Worm (Caenorhabditis elegans) whole organism, young adult: ENCODE measurements around the gene srd-8.

ENCODE experiments used
- B0019.2 ChIP-seq: fragments of 200-800 bp; sonication (Bioruptor generic); conservative IDR thresholded peaks from 2 replicates; pipeline ENCODE4 v1.3.6; 2022; ENCODE audit warnings: missing genetic modification reagents, missing genetic modification characterization, missing compliant biosample characterization
- B0261.1 ChIP-seq: sonication (generic microtip); optimal IDR thresholded peaks from 2 replicates; lab custom pipeline; 2016; ENCODE audit warnings: mild to moderate bottlenecking, missing genetic modification characterization, moderate library complexity, missing compliant biosample characterization
- C06A6.2 ChIP-seq: fragments of 200-800 bp; sonication (Bioruptor generic); conservative IDR thresholded peaks from 2 replicates; pipeline ENCODE4 v1.3.6; 2022; ENCODE audit warnings: missing genetic modification characterization, missing compliant biosample characterization
- C17E4.6 ChIP-seq: fragments of 200-800 bp; sonication (Bioruptor generic); IDR thresholded peaks from 2 replicates; pipeline ENCODE4 v1.3.6; 2022; ENCODE audit warnings: missing genetic modification reagents, missing genetic modification characterization, missing compliant biosample characterization
- F22D6.2 ChIP-seq: sonication (generic microtip); optimal IDR thresholded peaks from 2 replicates; lab custom pipeline; 2016; ENCODE audit warnings: mild to moderate bottlenecking, missing genetic modification characterization, missing compliant biosample characterization
- F39B2.1 ChIP-seq: fragments of 200-800 bp; sonication (Bioruptor generic); IDR thresholded peaks from 2 replicates; pipeline ENCODE4 v1.3.6; 2022; ENCODE audit warnings: missing genetic modification reagents, missing genetic modification characterization, missing compliant biosample characterization
- F49E8.2 ChIP-seq: sonication (generic microtip); optimal IDR thresholded peaks from 3 replicates; lab custom pipeline; 2017; ENCODE audit warnings: missing genetic modification characterization, mild to moderate bottlenecking, missing compliant biosample characterization, antibody characterized with exemption, moderate library complexity; ENCODE audit not compliant: insufficient read depth
- F57A8.1 ChIP-seq: fragments of 200-800 bp; sonication (Bioruptor generic); optimal IDR thresholded peaks from 2 replicates; lab custom pipeline; 2018; ENCODE audit warnings: mild to moderate bottlenecking, missing genetic modification characterization, moderate library complexity, missing compliant biosample characterization
- F57C9.4 ChIP-seq: sonication (generic microtip); optimal IDR thresholded peaks from 2 replicates; lab custom pipeline; 2017; ENCODE audit warnings: mild to moderate bottlenecking, missing genetic modification characterization, missing compliant biosample characterization
- K11D2.4 ChIP-seq: fragments of 200-800 bp; sonication (Bioruptor generic); IDR thresholded peaks from 2 replicates; pipeline ENCODE4 v1.3.6; 2022; ENCODE audit warnings: missing genetic modification reagents, missing genetic modification characterization, missing compliant biosample characterization
- Y53F4B.3 ChIP-seq: fragments of 200-800 bp; sonication (Bioruptor generic); IDR thresholded peaks from 2 replicates; pipeline ENCODE4 v1.3.6; 2022; ENCODE audit warnings: missing genetic modification reagents, missing genetic modification characterization, missing compliant biosample characterization
- Y53G8AR.9 ChIP-seq: fragments of 200-800 bp; sonication (Bioruptor generic); conservative IDR thresholded peaks from 2 replicates; pipeline ENCODE4 v1.3.6; 2022; ENCODE audit warnings: missing genetic modification reagents, missing genetic modification characterization, missing compliant biosample characterization
- Y56A3A.18 ChIP-seq: fragments of 200-800 bp; sonication (Bioruptor generic); IDR thresholded peaks from 2 replicates; pipeline ENCODE4 v1.3.6; 2022; ENCODE audit warnings: missing genetic modification reagents, missing genetic modification characterization, missing compliant biosample characterization
- Y67H2A.10 ChIP-seq: fragments of 200-800 bp; sonication (Bioruptor generic); conservative IDR thresholded peaks from 2 replicates; pipeline ENCODE4 v1.3.6; 2022; ENCODE audit warnings: missing genetic modification reagents, missing genetic modification characterization, missing compliant biosample characterization
- akir-1 ChIP-seq: fragments of 200-800 bp; sonication (Bioruptor generic); optimal IDR thresholded peaks from 2 replicates; lab custom pipeline; 2018; ENCODE audit warnings: mild to moderate bottlenecking, missing genetic modification characterization, moderate library complexity, missing compliant biosample characterization
- aptf-3 ChIP-seq: fragments of 200-800 bp; sonication (Bioruptor generic); IDR thresholded peaks from 2 replicates; pipeline ENCODE4 v1.3.6; 2022; ENCODE audit warnings: missing genetic modification characterization, missing compliant biosample characterization
- atf-7 ChIP-seq: sonication (generic microtip); optimal IDR thresholded peaks from 2 replicates; lab custom pipeline; 2017; ENCODE audit warnings: mild to moderate bottlenecking, missing genetic modification characterization, missing compliant biosample characterization
- attf-3 ChIP-seq: fragments of 200-800 bp; sonication (Bioruptor generic); conservative IDR thresholded peaks from 2 replicates; pipeline ENCODE4 v1.3.6; 2022; ENCODE audit warnings: missing genetic modification reagents, missing genetic modification characterization, missing compliant biosample characterization
- attf-5 ChIP-seq: fragments of 200-800 bp; sonication (Bioruptor generic); optimal IDR thresholded peaks from 2 replicates; lab custom pipeline; 2018; ENCODE audit warnings: mild to moderate bottlenecking, missing genetic modification characterization, missing compliant biosample characterization
- attf-6 ChIP-seq: fragments of 200-800 bp; sonication (Bioruptor generic); IDR thresholded peaks from 2 replicates; pipeline ENCODE4 v1.3.6; 2022; ENCODE audit warnings: missing genetic modification reagents, missing genetic modification characterization, missing compliant biosample characterization
- ccch-3 ChIP-seq: fragments of 200-800 bp; sonication (Bioruptor generic); optimal IDR thresholded peaks from 2 replicates; lab custom pipeline; 2018; ENCODE audit warnings: mild to moderate bottlenecking, missing genetic modification characterization, missing compliant biosample characterization
- ceh-27 ChIP-seq: fragments of 200-800 bp; sonication (Bioruptor generic); optimal IDR thresholded peaks from 2 replicates; lab custom pipeline; 2018; ENCODE audit warnings: mild to moderate bottlenecking, missing genetic modification characterization, moderate library complexity, missing compliant biosample characterization
- ceh-58 ChIP-seq: fragments of 200-800 bp; sonication (Bioruptor generic); IDR thresholded peaks from 2 replicates; pipeline ENCODE4 v1.3.6; 2022; ENCODE audit warnings: missing genetic modification characterization, missing compliant biosample characterization
- ceh-91 ChIP-seq: fragments of 200-800 bp; sonication (Bioruptor generic); IDR thresholded peaks from 2 replicates; pipeline ENCODE4 v1.3.6; 2022; ENCODE audit warnings: missing genetic modification reagents, missing genetic modification characterization, missing compliant biosample characterization
- dpl-1 ChIP-seq: fragments of 150-350 bp; optimal IDR thresholded peaks from 2 replicates; lab custom pipeline; 2014; ENCODE audit warnings: missing biosample characterization, missing genetic modification reagents, missing genetic modification characterization
- egl-18 ChIP-seq: fragments of 200-800 bp; sonication (Bioruptor generic); IDR thresholded peaks from 2 replicates; pipeline ENCODE4 v1.3.6; 2022; ENCODE audit warnings: missing genetic modification reagents, missing genetic modification characterization, missing compliant biosample characterization
- egrh-3 ChIP-seq: fragments of 200-800 bp; sonication (Bioruptor generic); IDR thresholded peaks from 2 replicates; pipeline ENCODE4 v1.3.6; 2022; ENCODE audit warnings: missing genetic modification reagents, missing genetic modification characterization, missing compliant biosample characterization
- ekl-4 ChIP-seq: fragments of 200-800 bp; sonication (Bioruptor generic); IDR thresholded peaks from 2 replicates; pipeline ENCODE4 v1.3.6; 2022; ENCODE audit warnings: missing genetic modification reagents, missing genetic modification characterization, missing compliant biosample characterization
- hlh-26 ChIP-seq: fragments of 200-800 bp; sonication (Bioruptor generic); conservative IDR thresholded peaks from 2 replicates; pipeline ENCODE4 v1.3.6; 2022; ENCODE audit warnings: missing genetic modification reagents, missing genetic modification characterization, missing compliant biosample characterization
- hmg-20 ChIP-seq: fragments of 200-800 bp; sonication (Bioruptor generic); IDR thresholded peaks from 2 replicates; pipeline ENCODE4 v1.3.6; 2022; ENCODE audit warnings: missing genetic modification reagents, missing genetic modification characterization, missing compliant biosample characterization
- hrde-1 ChIP-seq: sonication (generic microtip); optimal IDR thresholded peaks from 2 replicates; lab custom pipeline; 2016; ENCODE audit warnings: missing genetic modification characterization, mild to moderate bottlenecking, missing compliant biosample characterization, moderate library complexity, missing genotype, missing genetic modification reagents, borderline replicate concordance
- lag-1 ChIP-seq: fragments of 200-800 bp; sonication (Bioruptor generic); IDR thresholded peaks from 2 replicates; pipeline ENCODE4 v1.3.6; 2022; ENCODE audit warnings: missing genetic modification reagents, missing genetic modification characterization, missing compliant biosample characterization
- let-607 ChIP-seq, 2 experiments: fragments of 200-800 bp in 1 of 2; sonication (Bioruptor generic) in 1 of 2; sonication (generic microtip) in 1 of 2; optimal IDR thresholded peaks; 2 replicates each; lab custom pipeline; 2016 to 2018; ENCODE audit warnings: mild to moderate bottlenecking in 2 of 2, missing compliant biosample characterization in 2 of 2, missing genetic modification characterization in 2 of 2, moderate library complexity in 2 of 2, missing genotype in 1 of 2
- lin-26 ChIP-seq: fragments of 200-800 bp; sonication (Bioruptor generic); IDR thresholded peaks from 2 replicates; pipeline ENCODE4 v1.3.6; 2022; ENCODE audit warnings: missing genetic modification reagents, missing genetic modification characterization, missing compliant biosample characterization
- lin-54 ChIP-seq: fragments of 200-800 bp; sonication (Bioruptor generic); optimal IDR thresholded peaks from 2 replicates; lab custom pipeline; 2018; ENCODE audit warnings: mild to moderate bottlenecking, missing genetic modification characterization, missing compliant biosample characterization
- madf-8 ChIP-seq: fragments of 200-800 bp; sonication (Bioruptor generic); conservative IDR thresholded peaks from 2 replicates; pipeline ENCODE4 v1.3.6; 2022; ENCODE audit warnings: missing genetic modification reagents, missing genetic modification characterization, missing compliant biosample characterization
- mcd-1 ChIP-seq: fragments of 200-800 bp; sonication (Bioruptor generic); IDR thresholded peaks from 2 replicates; pipeline ENCODE4 v1.3.6; 2022; ENCODE audit warnings: missing genetic modification reagents, missing genetic modification characterization, missing compliant biosample characterization
- mel-28 ChIP-seq: sonication (generic microtip); optimal IDR thresholded peaks from 2 replicates; lab custom pipeline; 2016; ENCODE audit warnings: borderline replicate concordance, mild to moderate bottlenecking, missing genetic modification characterization, missing compliant biosample characterization
- mxl-1 ChIP-seq: sonication (generic microtip); optimal IDR thresholded peaks from 2 replicates; lab custom pipeline; 2016; ENCODE audit warnings: missing genetic modification characterization, missing compliant biosample characterization
- nfya-1 ChIP-seq: sonication (generic microtip); optimal IDR thresholded peaks from 2 replicates; lab custom pipeline; 2017; ENCODE audit warnings: antibody characterized with exemption, missing compliant biosample characterization, missing genetic modification characterization, borderline replicate concordance; ENCODE audit not compliant: insufficient read depth
- nhr-179 ChIP-seq: sonication (generic microtip); optimal IDR thresholded peaks from 2 replicates; lab custom pipeline; 2016; ENCODE audit warnings: mild to moderate bottlenecking, missing genetic modification characterization, missing compliant biosample characterization
- nhr-80 ChIP-seq: sonication (generic microtip); optimal IDR thresholded peaks from 2 replicates; lab custom pipeline; 2016; ENCODE audit warnings: missing genetic modification characterization, missing compliant biosample characterization
- pbrm-1 ChIP-seq: fragments of 200-800 bp; sonication (Bioruptor generic); IDR thresholded peaks from 2 replicates; pipeline ENCODE4 v1.3.6; 2022; ENCODE audit warnings: missing genetic modification reagents, missing genetic modification characterization, missing compliant biosample characterization
- sdz-38 ChIP-seq: sonication (generic microtip); optimal IDR thresholded peaks from 2 replicates; lab custom pipeline; 2016; ENCODE audit warnings: missing genotype, missing genetic modification characterization, missing compliant biosample characterization
- tbp1 ChIP-seq: fragments of 200-800 bp; sonication (Bioruptor generic); optimal IDR thresholded peaks from 2 replicates; lab custom pipeline; 2018; ENCODE audit warnings: mild to moderate bottlenecking, missing genetic modification characterization, missing compliant biosample characterization
- tlf-1 ChIP-seq: fragments of 200-800 bp; sonication (Bioruptor generic); optimal IDR thresholded peaks from 2 replicates; lab custom pipeline; 2018; ENCODE audit warnings: mild to moderate bottlenecking, missing genetic modification characterization, missing compliant biosample characterization
- ztf-22 ChIP-seq: fragments of 200-800 bp; sonication (Bioruptor generic); optimal IDR thresholded peaks from 2 replicates; lab custom pipeline; 2018; ENCODE audit warnings: mild to moderate bottlenecking, missing genetic modification characterization, moderate library complexity, missing compliant biosample characterization
- ztf-28 ChIP-seq: fragments of 200-800 bp; sonication (Bioruptor generic); IDR thresholded peaks from 2 replicates; pipeline ENCODE4 v1.3.6; 2022; ENCODE audit warnings: missing genetic modification reagents, missing genetic modification characterization, missing compliant biosample characterization
- ztf-3 ChIP-seq: fragments of 200-800 bp; sonication (Bioruptor generic); optimal IDR thresholded peaks from 2 replicates; lab custom pipeline; 2018; ENCODE audit warnings: mild to moderate bottlenecking, missing genetic modification characterization, missing compliant biosample characterization

srd-8 gene

DNA sequence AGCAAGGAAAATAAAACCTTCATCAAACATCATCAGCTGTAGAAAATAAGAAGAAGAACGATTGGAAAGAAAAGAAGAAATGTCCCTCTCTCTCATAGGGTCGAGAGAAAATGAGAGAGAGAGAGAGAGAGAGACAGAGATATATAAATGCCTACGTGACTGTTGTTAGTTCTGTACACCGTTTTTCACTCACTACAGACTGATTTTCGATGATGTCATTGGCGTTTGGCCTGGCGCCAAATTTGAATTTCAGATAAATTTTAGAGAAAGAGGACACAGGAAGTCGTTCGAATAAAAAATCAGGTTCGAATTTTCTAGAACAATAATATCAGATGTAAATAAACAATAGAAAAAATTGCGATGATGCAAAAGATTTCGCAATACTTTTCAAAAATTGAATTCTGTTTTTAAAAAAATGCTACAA lies 10.6 kb upstream of the srd-8 start (continued):
- 0 out of 2 replicates have a peak, but pooled peaks have one; percentile 53 for TF ChIP-seq lin-26
- no peak for TF ChIP-seq C17E4.6 (GFP tag; lab: Robert Waterston, UW)
- no peak for TF ChIP-seq nhr-179 (tag; lab: Kevin White, UChicago)
- TF ChIP-seq Y53G8AR.9 (GFP tag; lab: Robert Waterston, UW) = no peak
- TF ChIP-seq egl-18 (GFP tag; lab: Robert Waterston, UW) = no peak
- TF ChIP-seq aptf-3 = no peak
- TF ChIP-seq sdz-38 (tag; lab: Kevin White, UChicago) = no peak
- TF ChIP-seq F22D6.2 = no peak
- TF ChIP-seq F57A8.1 = no peak
- TF ChIP-seq attf-3 = no peak
- TF ChIP-seq ceh-58 (GFP tag; lab: Robert Waterston, UW) = no peak
- no peak for TF ChIP-seq akir-1
- TF ChIP-seq B0019.2 (GFP tag; lab: Robert Waterston, UW) = no peak
- no peak for TF ChIP-seq Y53F4B.3 (GFP tag; lab: Robert Waterston, UW)
- no peak for TF ChIP-seq mel-28 (tag; lab: Kevin White, UChicago)
- TF ChIP-seq ekl-4 = no peak
- no peak for TF ChIP-seq hmg-20 (GFP tag; lab: Robert Waterston, UW)
- no peak for TF ChIP-seq madf-8
- TF ChIP-seq mcd-1 (GFP tag; lab: Robert Waterston, UW) = no peak
- no peak for TF ChIP-seq B0261.1 (tag; lab: Kevin White, UChicago)
- TF ChIP-seq lin-54 = peak; percentile 71
- TF ChIP-seq ztf-28 (GFP tag; lab: Robert Waterston, UW) = no peak
- no peak for TF ChIP-seq ztf-3
- TF ChIP-seq Y56A3A.18 (GFP tag; lab: Robert Waterston, UW) = no peak
- no peak for TF ChIP-seq egrh-3 (GFP tag; lab: Robert Waterston, UW)
- TF ChIP-seq let-607 (tag; optimal IDR thresholded peaks at IDR 0.05; lab: Kevin White, UChicago) = no peak
- no peak for TF ChIP-seq F57C9.4 (tag; lab: Kevin White, UChicago)
- no peak for TF ChIP-seq pbrm-1 (GFP tag; lab: Robert Waterston, UW)
- TF ChIP-seq F49E8.2 (tag; lab: Kevin White, UChicago) = no peak
- TF ChIP-seq attf-5 = peak; percentile 41
- TF ChIP-seq atf-7 (tag; lab: Kevin White, UChicago) = peak; percentile 88
- TF ChIP-seq Y67H2A.10 (GFP tag; lab: Robert Waterston, UW) = no peak
- TF ChIP-seq tbp1 = peak; percentile 19
- TF ChIP-seq ztf-22 (GFP tag; lab: Kevin White, UChicago) = no peak
- TF ChIP-seq K11D2.4 = peak; percentile 48; the same call in 1 of the 2 replicates
- TF ChIP-seq lag-1 (GFP tag; lab: Robert Waterston, UW) = no peak
- no peak for TF ChIP-seq ceh-27
- TF ChIP-seq tlf-1 = no peak
- no peak for TF ChIP-seq mxl-1 (tag; lab: Kevin White, UChicago)
- TF ChIP-seq F39B2.1 (GFP tag; lab: Robert Waterston, UW) = no peak
- TF ChIP-seq nfya-1 (tag; lab: Kevin White, UChicago) = no peak
- TF ChIP-seq hlh-26 (GFP tag; lab: Robert Waterston, UW) = no peak
- TF ChIP-seq nhr-80 (tag; lab: Kevin White, UChicago) = no peak
- TF ChIP-seq dpl-1 (GFP tag; lab: Kevin White, UChicago) = no peak
- peak; percentile 61; the same call in 1 of the 2 replicates for TF ChIP-seq C06A6.2 (GFP tag; lab: Robert Waterston, UW)
- no peak for TF ChIP-seq ccch-3 (GFP tag; lab: Kevin White, UChicago)
- no peak for TF ChIP-seq attf-6 (GFP tag; lab: Robert Waterston, UW)
- no peak for TF ChIP-seq hrde-1 (tag; lab: Kevin White, UChicago)
- TF ChIP-seq ceh-91 (GFP tag; lab: Robert Waterston, UW) = no peak
